Fruit fly (Drosophila melanogaster) whole organism, wandering third instar larva: ENCODE data around the gene Aladin.

ENCODE experiments used
- Abd-B ChIP-seq: fragments of >200 bp; optimal IDR thresholded peaks from 2 replicates; lab custom pipeline; 2017; ENCODE audit warnings: missing biosample characterization, missing genetic modification characterization
- CG32264 ChIP-seq: fragments of 200-800 bp; sonication (Bioruptor generic); optimal IDR thresholded peaks from 2 replicates; lab custom pipeline; 2016; ENCODE audit warnings: missing biosample characterization, missing genetic modification characterization
- CG9705 ChIP-seq: fragments of 200-800 bp; sonication (Bioruptor generic); optimal IDR thresholded peaks from 2 replicates; lab custom pipeline; 2018; ENCODE audit warnings: missing biosample characterization, mild to moderate bottlenecking, missing genetic modification characterization
- CrebA ChIP-seq: fragments of 200-800 bp; sonication (Bioruptor generic); optimal IDR thresholded peaks from 2 replicates; lab custom pipeline; 2016; ENCODE audit warnings: missing biosample characterization, mild to moderate bottlenecking, missing genetic modification characterization, borderline replicate concordance
- Dfd ChIP-seq: fragments of >200 bp; optimal IDR thresholded peaks from 2 replicates; lab custom pipeline; 2017; ENCODE audit warnings: missing biosample characterization, missing genetic modification characterization
- Dif ChIP-seq: fragments of 200-275, 200-300 bp; sonication (Bioruptor generic); optimal IDR thresholded peaks from 2 replicates; lab custom pipeline; 2018; ENCODE audit warnings: missing biosample characterization, missing genetic modification characterization; ENCODE audit not compliant: partially characterized antibody
- GATAd ChIP-seq: sonication (Bioruptor generic); optimal IDR thresholded peaks from 2 replicates; lab custom pipeline; 2016; ENCODE audit warnings: missing biosample characterization, missing genetic modification characterization
- HLH106 ChIP-seq: fragments of 200-800 bp; optimal IDR thresholded peaks from 3 replicates; lab custom pipeline; 2019; ENCODE audit warnings: missing biosample characterization, mild to moderate bottlenecking, missing genetic modification characterization, moderate library complexity
- Hnf4 ChIP-seq: fragments of 200-800 bp; sonication (Bioruptor generic); optimal IDR thresholded peaks from 2 replicates; lab custom pipeline; 2016; ENCODE audit warnings: missing biosample characterization, mild to moderate bottlenecking, missing genetic modification characterization
- Hr78 ChIP-seq: fragments of >200 bp; optimal IDR thresholded peaks from 2 replicates; lab custom pipeline; 2017; ENCODE audit warnings: missing biosample characterization, missing genetic modification characterization
- Hr83 ChIP-seq: fragments of 200-300 bp; sonication (Bioruptor generic); optimal IDR thresholded peaks from 2 replicates; lab custom pipeline; 2016; ENCODE audit warnings: missing biosample characterization, mild to moderate bottlenecking, missing genetic modification characterization, moderate library complexity; ENCODE audit not compliant: poor library complexity, severe bottlenecking
- Jra ChIP-seq: sonication (Bioruptor generic); optimal IDR thresholded peaks from 2 replicates; lab custom pipeline; 2016; ENCODE audit warnings: missing biosample characterization, missing genetic modification characterization
- Mio ChIP-seq: sonication (Bioruptor generic); optimal IDR thresholded peaks from 2 replicates; lab custom pipeline; 2016; ENCODE audit warnings: missing biosample characterization, missing genetic modification characterization
- Myc ChIP-seq: fragments of >200 bp; optimal IDR thresholded peaks from 2 replicates; lab custom pipeline; 2017
- N ChIP-seq: fragments of >200 bp; optimal IDR thresholded peaks from 2 replicates; lab custom pipeline; 2018; ENCODE audit warnings: missing biosample characterization, missing external identifiers, missing genetic modification characterization
- OdsH ChIP-seq: fragments of 200-800 bp; sonication (Bioruptor generic); optimal IDR thresholded peaks from 2 replicates; lab custom pipeline; 2016; ENCODE audit warnings: missing biosample characterization, mild to moderate bottlenecking, missing genetic modification characterization
- Rel ChIP-seq, 2 experiments: fragments of 200-800 bp; sonication (Bioruptor generic) in 1 of 2; optimal IDR thresholded peaks; 2 replicates in 1 of 2; 3 replicates in 1 of 2; lab custom pipeline; 2016 to 2019; ENCODE audit warnings: mild to moderate bottlenecking in 2 of 2, missing biosample characterization in 2 of 2, missing genetic modification characterization in 2 of 2, moderate library complexity in 1 of 2
- Sp1 ChIP-seq: fragments of 200-800 bp; sonication (Bioruptor generic); optimal IDR thresholded peaks from 3 replicates; lab custom pipeline; 2019; ENCODE audit warnings: missing biosample characterization, mild to moderate bottlenecking, missing genetic modification characterization, moderate library complexity
- Vsx2 ChIP-seq: fragments of 200-300, 225-300 bp; sonication (Bioruptor generic); optimal IDR thresholded peaks from 2 replicates; lab custom pipeline; 2018; ENCODE audit warnings: missing biosample characterization, missing genetic modification characterization; ENCODE audit not compliant: partially characterized antibody
- br ChIP-seq: fragments of 200-800 bp; sonication (Bioruptor generic); optimal IDR thresholded peaks from 2 replicates; lab custom pipeline; 2016; ENCODE audit warnings: missing biosample characterization, missing genetic modification characterization
- brk ChIP-seq: fragments of 200-800 bp; sonication (Bioruptor generic); optimal IDR thresholded peaks from 2 replicates; lab custom pipeline; 2016; ENCODE audit warnings: missing biosample characterization, mild to moderate bottlenecking, missing genetic modification characterization
- dl ChIP-seq, 2 experiments: fragments of 175-275, 200-275 bp in 1 of 2; fragments of 200-275 bp in 1 of 2; sonication (Bioruptor generic); optimal IDR thresholded peaks; lab custom pipeline; 2018; ENCODE audit warnings: mild to moderate bottlenecking in 2 of 2, missing biosample characterization in 2 of 2, missing genetic modification characterization in 2 of 2, moderate library complexity in 2 of 2; ENCODE audit not compliant: partially characterized antibody in 2 of 2, insufficient read depth in 1 of 2
- dmrt93B ChIP-seq: fragments of 200-800 bp; sonication (Bioruptor generic); optimal IDR thresholded peaks from 2 replicates; lab custom pipeline; 2018; ENCODE audit warnings: missing biosample characterization, mild to moderate bottlenecking, missing genetic modification characterization
- dsf ChIP-seq: sonication (Bioruptor generic); optimal IDR thresholded peaks from 2 replicates; lab custom pipeline; 2016; ENCODE audit warnings: missing biosample characterization, missing genetic modification characterization, borderline replicate concordance
- ey ChIP-seq: fragments of 200-800 bp; sonication (Bioruptor generic); optimal IDR thresholded peaks from 2 replicates; lab custom pipeline; 2016; ENCODE audit warnings: missing biosample characterization, missing genetic modification characterization
- foxo ChIP-seq, 2 experiments: fragments of 200-800 bp; sonication (Bioruptor generic); optimal IDR thresholded peaks; 2 replicates in 1 of 2; 3 replicates in 1 of 2; lab custom pipeline; 2016 to 2017; ENCODE audit warnings: missing biosample characterization in 2 of 2, missing genetic modification characterization in 2 of 2
- fru ChIP-seq: fragments of 200-800 bp; sonication (Bioruptor generic); optimal IDR thresholded peaks from 3 replicates; lab custom pipeline; 2016; ENCODE audit warnings: missing biosample characterization, mild to moderate bottlenecking, missing genetic modification characterization
- h ChIP-seq: fragments of 200-800 bp; sonication (Bioruptor generic); optimal IDR thresholded peaks from 3 replicates; lab custom pipeline; 2016; ENCODE audit warnings: missing biosample characterization, mild to moderate bottlenecking, missing genetic modification characterization
- jim ChIP-seq: fragments of 175-275, 200-325 bp; sonication (Bioruptor generic); optimal IDR thresholded peaks from 2 replicates; lab custom pipeline; 2016; ENCODE audit warnings: missing biosample characterization, mild to moderate bottlenecking, missing genetic modification characterization
- lola ChIP-seq: fragments of >200 bp; optimal IDR thresholded peaks from 2 replicates; lab custom pipeline; 2017; ENCODE audit warnings: missing biosample characterization, missing genetic modification characterization
- pan ChIP-seq: fragments of >200 bp; optimal IDR thresholded peaks from 2 replicates; lab custom pipeline; 2017
- psq ChIP-seq: fragments of 200-800 bp; sonication (Bioruptor generic); optimal IDR thresholded peaks from 3 replicates; lab custom pipeline; 2017; ENCODE audit warnings: missing biosample characterization, mild to moderate bottlenecking, missing genetic modification characterization, moderate library complexity
- rgr ChIP-seq: fragments of 200-800 bp; sonication (Bioruptor generic); optimal IDR thresholded peaks from 3 replicates; lab custom pipeline; 2016; ENCODE audit warnings: missing biosample characterization, mild to moderate bottlenecking, missing genetic modification characterization
- sage ChIP-seq: fragments of 200-800 bp; sonication (Bioruptor generic); optimal IDR thresholded peaks from 2 replicates; lab custom pipeline; 2016; ENCODE audit warnings: missing biosample characterization, mild to moderate bottlenecking, missing genetic modification characterization
- sv ChIP-seq: fragments of 200-800 bp; sonication (Bioruptor generic); optimal IDR thresholded peaks from 3 replicates; lab custom pipeline; 2016; ENCODE audit warnings: missing biosample characterization, missing genetic modification characterization
- tai ChIP-seq: sonication (Bioruptor generic); optimal IDR thresholded peaks from 2 replicates; lab custom pipeline; 2016; ENCODE audit warnings: missing biosample characterization, missing genetic modification characterization
- usp ChIP-seq: fragments of >200 bp; optimal IDR thresholded peaks from 2 replicates; lab custom pipeline; 2017; ENCODE audit warnings: missing biosample characterization, missing genetic modification characterization
- woc ChIP-seq: sonication (Bioruptor generic); optimal IDR thresholded peaks from 2 replicates; lab custom pipeline; 2016; ENCODE audit warnings: missing biosample characterization, mild to moderate bottlenecking, missing genetic modification characterization

Aladin gene

dm6 chrX:9297661-9298433 is 24.6 kb downstream of the Aladin start:
- no peak for TF ChIP-seq N (GFP tag; lab: Kevin White, UChicago)
- no peak for TF ChIP-seq sv (GFP tag; lab: Kevin White, UChicago)
- TF ChIP-seq Jra (GFP tag; lab: Kevin White, UChicago), result no peak
- peak; percentile 12 for TF ChIP-seq Sp1 (GFP tag; lab: Kevin White, UChicago)
- TF ChIP-seq Dif (GFP tag; lab: Kevin White, UChicago), result no peak
- peak; percentile 47 for TF ChIP-seq rgr
- TF ChIP-seq GATAd, result no peak
- peak; percentile 44 for TF ChIP-seq h (GFP tag; lab: Kevin White, UChicago)
- TF ChIP-seq CG32264 (GFP tag; lab: Kevin White, UChicago), result no peak
- TF ChIP-seq ey (GFP tag; lab: Kevin White, UChicago), result peak; percentile 50
- peak; percentile 29 for TF ChIP-seq OdsH
- no peak for TF ChIP-seq dl (GFP tag; optimal IDR thresholded peaks at IDR 0.05; lab: Kevin White, UChicago; ENCODE audit: insufficient read depth in 1 of 2, partially characterized antibody in 2 of 2)
- TF ChIP-seq Vsx2 (GFP tag; lab: Kevin White, UChicago), result no peak
- peak; percentile 8 for TF ChIP-seq woc (GFP tag; lab: Kevin White, UChicago)
- peak; percentile 26 for TF ChIP-seq fru (GFP tag; lab: Kevin White, UChicago)
- no peak for TF ChIP-seq Dfd (GFP tag; lab: Kevin White, UChicago)
- no peak for TF ChIP-seq Abd-B (GFP tag; lab: Kevin White, UChicago)
- no peak for TF ChIP-seq Mio
- TF ChIP-seq pan, result no peak
- no peak for TF ChIP-seq Myc (lab: Kevin White, UChicago)
- TF ChIP-seq foxo (GFP tag; optimal IDR thresholded peaks at IDR 0.05; lab: Kevin White, UChicago), result peak in 1 of 2 experiments; percentile 16
- TF ChIP-seq Hnf4 (GFP tag; lab: Kevin White, UChicago), result peak; percentile 6
- TF ChIP-seq CG9705 (GFP tag; lab: Kevin White, UChicago), result no peak
- no peak for TF ChIP-seq Hr78
- no peak for TF ChIP-seq jim
- no peak for TF ChIP-seq CrebA (GFP tag; lab: Kevin White, UChicago)
- no peak for TF ChIP-seq lola (GFP tag; lab: Kevin White, UChicago)
- TF ChIP-seq usp, result no peak
- TF ChIP-seq brk (GFP tag; lab: Kevin White, UChicago), result no peak
- peak; percentile 8 for TF ChIP-seq dmrt93B (GFP tag; lab: Kevin White, UChicago)
- TF ChIP-seq dsf (GFP tag; lab: Kevin White, UChicago), result no peak
- TF ChIP-seq br (GFP tag; lab: Kevin White, UChicago), result peak; percentile 53
- TF ChIP-seq HLH106 (tag; lab: Kevin White, UChicago), result peak; percentile 55
- peak; percentile 13 for TF ChIP-seq tai (GFP tag; lab: Kevin White, UChicago)
- TF ChIP-seq sage (GFP tag; lab: Kevin White, UChicago), result no peak
- no peak for TF ChIP-seq Rel (GFP tag; optimal IDR thresholded peaks at IDR 0.05; lab: Kevin White, UChicago)
- TF ChIP-seq Rel (tag; optimal IDR thresholded peaks at IDR 0.05; lab: Kevin White, UChicago), result peak; percentile 56
- TF ChIP-seq psq (GFP tag; lab: Kevin White, UChicago), result peak; percentile 1
- no peak for TF ChIP-seq Hr83 (GFP tag; lab: Kevin White, UChicago)

dm6 chrX:9305735-9306134 is 32.5 kb downstream of the Aladin start:
- TF ChIP-seq CG32264 (GFP tag; lab: Kevin White, UChicago) (no peak), sv (GFP tag; lab: Kevin White, UChicago) (no peak), ey (GFP tag; lab: Kevin White, UChicago) (no peak), Dfd (GFP tag; lab: Kevin White, UChicago) (no peak), HLH106 (tag; lab: Kevin White, UChicago) (no peak), fru (GFP tag; lab: Kevin White, UChicago) (no peak), N (GFP tag; lab: Kevin White, UChicago) (no peak), rgr (no peak), lola (GFP tag; lab: Kevin White, UChicago) (no peak), GATAd (no peak), Hr83 (GFP tag; lab: Kevin White, UChicago) (no peak), Rel (GFP tag; optimal IDR thresholded peaks at IDR 0.05; lab: Kevin White, UChicago) (peak; percentile 45), Rel (tag; optimal IDR thresholded peaks at IDR 0.05; lab: Kevin White, UChicago) (peak; percentile 39), jim (no peak), Jra (GFP tag; lab: Kevin White, UChicago) (no peak), Vsx2 (GFP tag; lab: Kevin White, UChicago) (no peak), dl (GFP tag; optimal IDR thresholded peaks at IDR 0.05; lab: Kevin White, UChicago; ENCODE audit: insufficient read depth in 1 of 2, partially characterized antibody in 2 of 2) (peak in 1 of 2 experiments; percentile 36), pan (no peak), dsf (GFP tag; lab: Kevin White, UChicago) (no peak), Sp1 (GFP tag; lab: Kevin White, UChicago) (peak; percentile 87), dmrt93B (GFP tag; lab: Kevin White, UChicago) (no peak), h (GFP tag; lab: Kevin White, UChicago) (no peak), sage (GFP tag; lab: Kevin White, UChicago) (peak; percentile 26), usp (no peak), Mio (no peak), Abd-B (GFP tag; lab: Kevin White, UChicago) (no peak), OdsH (no peak), psq (GFP tag; lab: Kevin White, UChicago) (no peak), Myc (lab: Kevin White, UChicago) (no peak), woc (GFP tag; lab: Kevin White, UChicago) (no peak), Hnf4 (GFP tag; lab: Kevin White, UChicago) (no peak), CrebA (GFP tag; lab: Kevin White, UChicago) (peak; percentile 62), tai (GFP tag; lab: Kevin White, UChicago) (no peak), brk (GFP tag; lab: Kevin White, UChicago) (no peak), foxo (GFP tag; optimal IDR thresholded peaks at IDR 0.05; lab: Kevin White, UChicago) (no peak), Hr78 (no peak), br (GFP tag; lab: Kevin White, UChicago) (no peak), Dif (GFP tag; lab: Kevin White, UChicago) (no peak), CG9705 (GFP tag; lab: Kevin White, UChicago) (peak; percentile 27)
